Worm (Caenorhabditis elegans): ENCODE results near the gene tac-1.

DNA sequence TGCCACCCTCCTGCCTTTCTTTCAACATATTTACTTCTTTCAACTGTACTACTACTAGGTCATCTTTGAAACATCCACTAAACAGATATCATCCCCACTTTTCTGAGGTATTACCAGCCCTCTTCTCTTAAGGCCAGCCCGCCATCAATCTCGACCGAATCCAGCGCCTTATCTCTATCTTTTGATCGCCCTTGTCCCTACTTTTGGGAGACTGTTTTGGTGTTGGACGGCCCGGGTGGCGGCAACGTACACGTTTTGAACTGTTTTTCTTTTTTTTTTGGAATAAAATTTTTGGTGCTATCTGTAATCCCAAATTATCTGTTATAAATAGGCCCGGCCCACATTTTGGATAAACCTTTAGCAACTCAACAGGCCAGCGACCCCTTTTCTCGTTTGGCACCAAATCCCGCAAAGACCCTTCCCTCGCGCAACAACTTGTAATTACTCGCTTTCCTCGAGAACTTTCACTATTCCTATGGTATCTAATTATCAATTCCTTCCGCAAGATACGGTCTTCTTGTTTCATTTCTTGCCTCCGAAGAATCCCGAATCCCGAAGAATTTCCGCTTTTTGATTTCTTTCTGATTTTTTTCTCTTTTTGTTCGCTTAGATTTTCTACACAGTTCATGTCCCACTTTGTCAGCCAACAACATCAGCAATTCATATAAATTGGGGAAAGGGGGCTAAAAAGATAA lies 50.3 kb downstream of the tac-1 start:
- TF ChIP-seq nhr-11 (tag; optimal IDR thresholded peaks at IDR 0.05) (no peak), ztf-11 (tag; optimal IDR thresholded peaks at IDR 0.05) (no peak), egl-27 (tag; optimal IDR thresholded peaks at IDR 0.05) (no peak), ZK546.5 (tag; optimal IDR thresholded peaks at IDR 0.05) (no peak), ama-1 (optimal IDR thresholded peaks at IDR 0.05) (no peak), nfya-1 (tag; optimal IDR thresholded peaks at IDR 0.05; ENCODE audit: insufficient read depth) (no peak), pha-4 (tag; optimal IDR thresholded peaks at IDR 0.05) (no peak), nhr-28 (tag; optimal IDR thresholded peaks at IDR 0.05) (no peak)
